Worm (Caenorhabditis elegans) whole organism, L1 larva: Measurements from ENCODE around the gene F29C4.4.

ENCODE experiments used
- C16A3.4 ChIP-seq: fragments of 150-350 bp; optimal IDR thresholded peaks from 2 replicates; lab custom pipeline; 2014; ENCODE audit warnings: missing biosample characterization, missing genetic modification characterization
- ceh-8 ChIP-seq: fragments of 200-800 bp; sonication (Bioruptor generic); optimal IDR thresholded peaks from 2 replicates; lab custom pipeline; 2018; ENCODE audit warnings: mild to moderate bottlenecking, missing genetic modification characterization, moderate library complexity, missing compliant biosample characterization
- isw-1 ChIP-seq: fragments of 200-800 bp; sonication (Bioruptor generic); IDR thresholded peaks from 2 replicates; pipeline ENCODE4 v1.3.6; 2022; ENCODE audit warnings: missing genetic modification characterization, missing compliant biosample characterization
- nhr-77 ChIP-seq: fragments of 150-350 bp; optimal IDR thresholded peaks from 2 replicates; lab custom pipeline; 2014; ENCODE audit warnings: missing biosample characterization, missing genetic modification characterization
- skn-1 ChIP-seq: fragments of 150-350 bp; optimal IDR thresholded peaks from 2 replicates; lab custom pipeline; 2014; ENCODE audit warnings: missing biosample characterization, missing genetic modification characterization
- snpc-4 ChIP-seq: fragments of 150-350 bp; optimal IDR thresholded peaks from 2 replicates; lab custom pipeline; 2014; ENCODE audit warnings: missing biosample characterization, missing genetic modification characterization
- tbx-2 ChIP-seq: sonication (generic microtip); optimal IDR thresholded peaks from 2 replicates; lab custom pipeline; 2016; ENCODE audit warnings: missing genetic modification characterization, missing compliant biosample characterization
- unc-62 ChIP-seq: fragments of 150-350 bp; optimal IDR thresholded peaks from 2 replicates; lab custom pipeline; 2014; ENCODE audit warnings: missing biosample characterization, missing genetic modification reagents, missing genetic modification characterization

- TF ChIP-seq skn-1 (tag; lab: Kevin White, UChicago) (no peak), snpc-4 (tag; lab: Kevin White, UChicago) (no peak), unc-62 (GFP tag; lab: Kevin White, UChicago) (no peak), C16A3.4 (tag; lab: Kevin White, UChicago) (no peak), ceh-8 (GFP tag; lab: Kevin White, UChicago) (no peak), tbx-2 (tag; lab: Kevin White, UChicago) (no peak), nhr-77 (tag; lab: Kevin White, UChicago) (no peak), isw-1 (no peak)
Observed at ce11 chrIV:77421-77820, 34.1 kb upstream of the F29C4.4 start.
